Fruit fly (Drosophila melanogaster) S2 (cell line): Measurements from ENCODE around the gene soti.

Source experiments
- CG8478 ChIP-seq: fragments of >200 bp; optimal IDR thresholded peaks from 2 replicates; lab custom pipeline; 2018
- CTCF ChIP-seq, 2 experiments: fragments of >200 bp; optimal IDR thresholded peaks; 2 replicates each; lab custom pipeline; 2018

Gene soti

DNA sequence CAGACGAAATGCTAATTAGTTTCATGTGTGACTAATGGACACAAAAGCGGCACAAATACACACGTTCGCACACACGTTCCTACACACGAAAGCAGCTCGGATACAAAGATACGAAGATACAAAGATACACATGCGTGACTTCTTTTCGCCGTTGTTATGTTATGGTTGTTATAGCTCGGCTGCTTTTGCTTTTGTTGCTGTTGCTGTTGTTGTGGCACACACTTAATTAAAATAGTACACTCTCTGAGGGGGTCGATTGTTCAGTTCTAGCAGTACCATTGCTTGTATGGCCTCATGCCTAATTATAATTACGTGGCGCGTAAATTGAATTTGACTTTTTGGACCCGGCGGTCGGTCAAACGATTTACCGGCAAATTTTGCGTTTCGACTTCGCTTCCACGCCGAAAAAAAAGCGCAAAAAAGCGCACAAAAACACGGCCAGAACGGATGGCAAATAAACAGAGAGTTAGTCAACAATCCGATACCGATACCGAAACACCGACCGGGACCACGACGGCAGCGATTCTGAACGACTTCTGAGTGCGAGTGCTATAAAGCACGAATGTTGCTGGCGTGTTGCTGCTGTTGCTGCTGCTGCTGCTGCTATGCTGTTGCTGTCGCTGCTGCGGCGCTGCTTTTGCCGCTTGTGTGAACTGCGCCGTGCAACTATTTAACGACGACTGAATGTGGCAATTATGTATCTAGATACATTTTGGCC is 11.9 kb downstream of the soti start:
- no peak for TF ChIP-seq CTCF (optimal IDR thresholded peaks at IDR 0.05; lab: Kevin White, UChicago)
- TF ChIP-seq CG8478 (lab: Kevin White, UChicago): no peak

DNA sequence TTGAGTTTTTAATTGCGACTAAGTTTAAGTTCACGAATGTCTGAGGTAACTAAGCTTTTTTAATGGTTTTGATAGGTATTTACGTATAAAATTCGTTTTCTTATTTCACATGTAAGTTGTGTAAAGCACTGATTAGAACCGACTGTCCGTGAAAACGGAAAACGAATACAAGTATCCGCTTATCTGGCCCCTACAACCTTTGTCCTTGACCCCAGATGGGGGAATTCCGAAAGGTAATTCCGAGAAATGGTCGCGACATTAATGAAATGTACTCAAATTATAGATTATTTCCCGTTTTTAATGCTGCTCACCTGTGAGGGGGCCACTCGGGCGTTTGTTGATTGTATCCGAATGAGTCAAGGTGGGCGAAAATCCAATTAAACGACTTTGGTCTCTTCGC is 14.6 kb downstream of the soti start:
- no peak for TF ChIP-seq CTCF (optimal IDR thresholded peaks at IDR 0.05; lab: Kevin White, UChicago)
- no peak for TF ChIP-seq CG8478 (lab: Kevin White, UChicago)

DNA sequence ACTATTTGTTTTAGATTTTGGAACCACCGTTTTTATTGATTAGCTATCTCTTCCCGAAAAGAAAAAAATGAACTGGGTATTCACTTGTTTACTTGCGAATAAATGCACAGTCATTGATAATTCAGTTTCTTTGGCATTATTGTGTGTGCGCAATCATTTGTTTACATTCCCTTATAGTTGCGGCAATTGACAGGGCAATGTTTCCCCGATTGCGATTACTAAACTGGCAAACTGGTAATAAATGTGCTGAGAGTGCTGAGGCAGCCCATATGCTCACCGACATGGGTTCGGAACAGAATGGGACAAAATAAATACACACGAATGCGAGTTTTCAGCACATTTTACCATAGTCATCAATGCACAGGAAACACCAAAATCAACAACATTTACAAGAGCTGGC is 15.6 kb downstream of the soti start:
- TF ChIP-seq CTCF (optimal IDR thresholded peaks at IDR 0.05; lab: Kevin White, UChicago) (no peak), CG8478 (lab: Kevin White, UChicago) (no peak)

- TF ChIP-seq CG8478 (lab: Kevin White, UChicago): no peak
- no peak for TF ChIP-seq CTCF (optimal IDR thresholded peaks at IDR 0.05; lab: Kevin White, UChicago)
Measured at dm6 chr3R:14364156-14364555, 17.3 kb downstream of the soti start.

DNA sequence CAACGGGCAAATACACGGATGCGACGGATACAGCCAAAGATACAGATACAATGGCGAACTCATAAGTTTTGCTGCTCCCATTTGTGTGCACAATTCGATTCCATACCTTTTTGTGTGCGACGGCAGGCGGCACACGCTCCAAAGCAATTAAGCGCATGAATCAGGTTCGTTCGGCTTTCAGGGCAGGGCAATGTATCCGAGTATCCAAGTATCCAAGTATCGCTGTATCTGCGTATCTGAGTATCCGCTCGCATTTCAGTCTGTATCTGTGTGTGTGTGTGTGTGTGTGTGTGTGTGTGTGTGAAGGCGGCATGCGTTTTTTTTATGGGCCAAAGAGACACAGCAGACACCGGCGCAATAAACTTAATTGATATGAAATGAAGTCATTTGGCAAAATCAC is 18.3 kb downstream of the soti start:
- TF ChIP-seq CTCF (optimal IDR thresholded peaks at IDR 0.05; lab: Kevin White, UChicago): no peak
- TF ChIP-seq CG8478 (lab: Kevin White, UChicago): no peak

DNA sequence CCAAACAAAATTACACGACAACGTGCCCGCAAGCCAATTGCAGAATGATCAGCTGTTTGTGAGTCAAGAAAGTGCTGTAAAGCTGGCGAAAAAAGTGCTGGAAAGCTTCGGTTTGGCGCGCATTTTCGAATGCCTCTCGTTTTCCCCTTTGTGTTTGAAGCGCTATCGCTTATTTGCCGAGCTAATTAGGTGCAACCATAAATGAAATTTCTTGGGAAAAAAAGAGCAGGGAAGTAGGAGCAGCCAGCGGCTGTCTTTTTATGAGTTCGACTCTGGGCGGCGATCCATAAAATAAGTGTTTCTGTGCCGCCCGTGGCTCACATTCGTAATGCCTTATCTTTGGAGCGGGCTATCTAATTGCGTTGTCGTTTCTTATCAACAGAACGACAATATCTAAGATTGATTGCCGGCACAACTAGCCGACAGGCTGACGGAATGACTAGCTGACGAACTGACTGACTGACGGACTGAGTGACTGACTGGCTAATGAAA is 19.7 kb downstream of the soti start, which contains the start of gene Dnaaf5:
TSS of gene Dnaaf5 (minus strand) at position 46 of the 492 bp plus-strand sequence.
- TF ChIP-seq CG8478 (lab: Kevin White, UChicago): no peak
- TF ChIP-seq CTCF (optimal IDR thresholded peaks at IDR 0.05; lab: Kevin White, UChicago): no peak

- no peak for TF ChIP-seq CG8478 (lab: Kevin White, UChicago)
- TF ChIP-seq CTCF (optimal IDR thresholded peaks at IDR 0.05; lab: Kevin White, UChicago): no peak
Measured at dm6 chr3R:14357405-14357804, 24.1 kb downstream of the soti start.

- no peak for TF ChIP-seq CTCF (optimal IDR thresholded peaks at IDR 0.05; lab: Kevin White, UChicago)
- no peak for TF ChIP-seq CG8478 (lab: Kevin White, UChicago)
Measured at dm6 chr3R:14356619-14357018, 24.9 kb downstream of the soti start.

- TF ChIP-seq CG8478 (lab: Kevin White, UChicago): no peak
- TF ChIP-seq CTCF (optimal IDR thresholded peaks at IDR 0.05; lab: Kevin White, UChicago): no peak
Measured at dm6 chr3R:14354599-14354998, 26.9 kb downstream of the soti start.

dm6 chr3R:14353733-14354152 is 27.8 kb downstream of the soti start:
- no peak for TF ChIP-seq CTCF (optimal IDR thresholded peaks at IDR 0.05; lab: Kevin White, UChicago)
- no peak for TF ChIP-seq CG8478 (lab: Kevin White, UChicago)

DNA sequence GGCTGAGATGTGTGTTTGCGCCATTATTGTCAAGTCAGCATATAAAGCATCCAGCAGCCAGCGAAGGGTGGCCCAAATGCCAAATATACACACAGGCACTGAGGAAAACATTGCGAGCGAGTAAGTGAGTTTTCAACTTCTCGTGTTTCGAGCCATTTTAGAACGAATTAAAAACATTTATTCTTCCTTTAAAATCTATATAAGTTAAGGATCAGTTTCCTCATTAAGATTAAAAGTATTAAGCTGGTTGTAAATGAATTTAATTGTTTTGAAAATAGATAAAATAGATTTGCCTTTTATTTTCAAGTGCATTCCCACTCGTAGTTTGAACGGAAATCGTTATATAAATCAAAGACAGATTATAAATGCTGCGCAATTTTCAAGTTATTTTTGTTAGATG is 30.1 kb downstream of the soti start:
- no peak for TF ChIP-seq CG8478 (lab: Kevin White, UChicago)

DNA sequence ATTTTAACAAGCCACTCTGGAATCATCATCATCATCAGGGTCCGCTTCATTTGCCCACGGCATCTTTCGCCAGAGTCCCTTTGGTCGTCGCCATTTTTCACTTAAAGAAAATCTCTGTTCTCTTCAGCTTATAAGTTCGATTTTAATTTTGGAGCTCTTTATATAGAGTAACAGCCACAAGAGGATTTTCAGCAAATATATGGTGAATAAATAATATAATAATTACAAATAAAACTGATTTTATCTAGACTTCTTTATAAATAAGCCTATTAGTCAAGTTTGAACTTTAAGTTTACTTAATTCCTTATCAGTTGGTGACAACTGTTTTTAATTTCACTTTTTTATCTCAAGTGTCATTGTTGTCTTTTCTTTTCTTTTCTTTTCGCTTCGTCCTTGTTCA is 33.0 kb downstream of the soti start:
- TF ChIP-seq CG8478 (lab: Kevin White, UChicago): no peak
- TF ChIP-seq CTCF (optimal IDR thresholded peaks at IDR 0.05; lab: Kevin White, UChicago): no peak

- no peak for TF ChIP-seq CTCF (optimal IDR thresholded peaks at IDR 0.05; lab: Kevin White, UChicago)
- TF ChIP-seq CG8478 (lab: Kevin White, UChicago): no peak
Measured at dm6 chr3R:14346838-14347745, 34.4 kb downstream of the soti start.

- no peak for TF ChIP-seq CTCF (optimal IDR thresholded peaks at IDR 0.05; lab: Kevin White, UChicago)
- no peak for TF ChIP-seq CG8478 (lab: Kevin White, UChicago)
Measured at dm6 chr3R:14344767-14345166, 36.7 kb downstream of the soti start.

DNA sequence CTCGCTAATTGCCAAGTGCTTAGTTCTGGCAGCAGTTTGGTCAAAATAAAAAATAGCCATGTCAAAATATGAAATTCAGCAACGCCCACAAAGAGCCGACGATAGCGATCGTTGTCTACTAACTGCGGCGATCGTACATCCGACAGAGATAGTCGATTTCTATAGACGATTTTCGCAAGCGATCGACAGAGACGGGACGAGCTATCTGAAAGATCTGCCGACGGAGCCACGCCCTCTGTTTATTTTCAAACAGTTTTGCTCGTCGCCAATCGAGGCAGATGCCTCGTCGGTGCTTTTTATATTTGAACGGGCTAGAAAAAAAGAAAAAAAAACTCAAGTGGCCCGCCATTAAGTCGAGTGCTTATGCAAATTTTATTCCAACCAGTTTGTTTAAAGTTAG is 46.0 kb downstream of the soti start:
- TF ChIP-seq CG8478 (lab: Kevin White, UChicago): no peak
